Fruit fly (Drosophila melanogaster) whole organism, embryonic: ENCODE measurements around the gene CG17764.

Source experiments
- Adf1 ChIP-seq: fragments of 200-800 bp; sonication (Bioruptor generic); IDR thresholded peaks from 2 replicates; pipeline ENCODE4 v1.3.6; 2022; ENCODE audit warnings: missing biosample characterization, missing genetic modification characterization
- Bteb2 ChIP-seq: fragments of 200-800 bp; sonication (Bioruptor generic); optimal IDR thresholded peaks from 2 replicates; lab custom pipeline; 2016; ENCODE audit warnings: missing biosample characterization, missing genetic modification characterization
- CG12744 ChIP-seq: fragments of 200-800 bp; sonication (Bioruptor generic); optimal IDR thresholded peaks from 2 replicates; lab custom pipeline; 2016; ENCODE audit warnings: missing biosample characterization, missing genetic modification characterization
- CG17802 ChIP-seq: fragments of 200-800 bp; sonication (Bioruptor generic); optimal IDR thresholded peaks from 2 replicates; lab custom pipeline; 2018; ENCODE audit warnings: missing biosample characterization, mild to moderate bottlenecking, missing genetic modification characterization, moderate library complexity
- CG2120 ChIP-seq: fragments of 200-800 bp; sonication (Bioruptor generic); optimal IDR thresholded peaks from 3 replicates; lab custom pipeline; 2016; ENCODE audit warnings: missing biosample characterization, missing genetic modification characterization
- CG2199 ChIP-seq: fragments of 200-800 bp; sonication (Bioruptor generic); IDR thresholded peaks from 3 replicates; pipeline ENCODE4 v1.3.6; 2022; ENCODE audit warnings: missing biosample characterization, missing genetic modification characterization
- CG31441 ChIP-seq: fragments of 200-800 bp; sonication (Bioruptor generic); IDR thresholded peaks from 2 replicates; pipeline ENCODE4 v1.3.6; 2022; ENCODE audit warnings: missing biosample characterization, missing genetic modification characterization
- CG34422 ChIP-seq: fragments of 200-800 bp; sonication (Bioruptor generic); IDR thresholded peaks from 3 replicates; pipeline ENCODE4 v1.3.6; 2022; ENCODE audit warnings: missing biosample characterization, missing genetic modification characterization
- CG3838 ChIP-seq: fragments of 200-800 bp; sonication (Bioruptor generic); optimal IDR thresholded peaks from 3 replicates; lab custom pipeline; 2016; ENCODE audit warnings: missing biosample characterization, missing genetic modification characterization
- CG43689 ChIP-seq: fragments of 200-800 bp; sonication (Bioruptor generic); IDR thresholded peaks from 2 replicates; pipeline ENCODE4 v1.3.6; 2022; ENCODE audit warnings: missing biosample characterization, missing genetic modification characterization
- CG6175 ChIP-seq: fragments of 200-800 bp; sonication (Bioruptor generic); IDR thresholded peaks from 3 replicates; pipeline ENCODE4 v1.3.6; 2022; ENCODE audit warnings: missing biosample characterization, missing genetic modification characterization
- CG6254 ChIP-seq: fragments of 200-800 bp; sonication (Bioruptor generic); optimal IDR thresholded peaks from 3 replicates; lab custom pipeline; 2017; ENCODE audit warnings: mild to moderate bottlenecking, missing biosample characterization, missing genetic modification reagents, missing genetic modification characterization
- CG6272 ChIP-seq: fragments of 200-800 bp; sonication (Bioruptor generic); IDR thresholded peaks from 2 replicates; pipeline ENCODE4 v1.3.6; 2022; ENCODE audit warnings: missing biosample characterization, missing genetic modification characterization
- CG7271 ChIP-seq: fragments of 200-800 bp; sonication (Bioruptor generic); optimal IDR thresholded peaks from 2 replicates; lab custom pipeline; 2018; ENCODE audit warnings: missing biosample characterization, mild to moderate bottlenecking, missing genetic modification characterization, moderate library complexity
- CG7987 ChIP-seq: fragments of 200-800 bp; sonication (Bioruptor generic); optimal IDR thresholded peaks from 2 replicates; lab custom pipeline; 2018; ENCODE audit warnings: missing biosample characterization, mild to moderate bottlenecking, missing genetic modification characterization, moderate library complexity
- CG8290 ChIP-seq, 3 experiments: fragments of 200-800 bp; sonication (Bioruptor generic); optimal IDR thresholded peaks; 2 replicates each; lab custom pipeline; 2016 to 2019; ENCODE audit warnings: missing biosample characterization in 3 of 3, missing genetic modification characterization in 3 of 3, mild to moderate bottlenecking in 2 of 3, moderate library complexity in 1 of 3
- CG8388 ChIP-seq: fragments of 200-800 bp; sonication (Bioruptor generic); optimal IDR thresholded peaks from 2 replicates; lab custom pipeline; 2019; ENCODE audit warnings: missing biosample characterization, mild to moderate bottlenecking, missing genetic modification characterization, moderate library complexity
- CG8944 ChIP-seq: fragments of 200-800 bp; sonication (Bioruptor generic); optimal IDR thresholded peaks from 3 replicates; lab custom pipeline; 2016; ENCODE audit warnings: missing biosample characterization, missing genetic modification characterization
- CG9609 ChIP-seq: fragments of 200-800 bp; sonication (Bioruptor generic); optimal IDR thresholded peaks from 3 replicates; lab custom pipeline; 2016; ENCODE audit warnings: missing biosample characterization, missing genetic modification characterization
- CG9727 ChIP-seq: fragments of 200-800 bp; sonication (Bioruptor generic); optimal IDR thresholded peaks from 3 replicates; lab custom pipeline; 2017; ENCODE audit warnings: missing biosample characterization, mild to moderate bottlenecking, missing genetic modification characterization
- CG9817 ChIP-seq: fragments of 200-800 bp; sonication (Bioruptor generic); optimal IDR thresholded peaks from 2 replicates; lab custom pipeline; 2018; ENCODE audit warnings: missing biosample characterization, mild to moderate bottlenecking, missing genetic modification characterization, moderate library complexity
- Doc3 ChIP-seq: fragments of 200-800 bp; sonication (Bioruptor generic); IDR thresholded peaks from 3 replicates; pipeline ENCODE4 v1.3.6; 2022; ENCODE audit warnings: missing biosample characterization, missing genetic modification characterization; ENCODE audit not compliant: partially characterized antibody
- HLH54F ChIP-seq: fragments of 200-800 bp; sonication (Bioruptor generic); optimal IDR thresholded peaks from 3 replicates; lab custom pipeline; 2016; ENCODE audit warnings: missing biosample characterization, missing genetic modification characterization
- Jarid2 ChIP-seq: fragments of 200-800 bp; sonication (Bioruptor generic); optimal IDR thresholded peaks from 3 replicates; lab custom pipeline; 2017; ENCODE audit warnings: mild to moderate bottlenecking, missing biosample characterization, missing genetic modification reagents, missing genetic modification characterization
- NC2α ChIP-seq: fragments of 200-800 bp; sonication (Bioruptor generic); optimal IDR thresholded peaks from 2 replicates; lab custom pipeline; 2016; ENCODE audit warnings: missing biosample characterization, missing genetic modification characterization
- Nf-YB ChIP-seq: fragments of 200-800 bp; sonication (Bioruptor generic); optimal IDR thresholded peaks from 3 replicates; lab custom pipeline; 2019; ENCODE audit warnings: missing biosample characterization, mild to moderate bottlenecking, missing genetic modification characterization, moderate library complexity
- Oaz ChIP-seq: fragments of 200-800 bp; sonication (Bioruptor generic); IDR thresholded peaks from 2 replicates; pipeline ENCODE4 v1.3.6; 2022; ENCODE audit warnings: missing biosample characterization, missing genetic modification characterization
- Oli ChIP-seq: fragments of 200-800 bp; sonication (Bioruptor generic); optimal IDR thresholded peaks from 2 replicates; lab custom pipeline; 2018; ENCODE audit warnings: missing biosample characterization, mild to moderate bottlenecking, missing genetic modification characterization, moderate library complexity
- Sry-δ ChIP-seq: fragments of 200-800 bp; sonication (Bioruptor generic); optimal IDR thresholded peaks from 2 replicates; lab custom pipeline; 2016; ENCODE audit warnings: missing biosample characterization, missing genetic modification characterization
- aop ChIP-seq: fragments of 200-800 bp; sonication (Bioruptor generic); IDR thresholded peaks from 2 replicates; pipeline ENCODE4 v1.3.6; 2022; ENCODE audit warnings: missing biosample characterization, missing genetic modification characterization
- chif ChIP-seq, 2 experiments: fragments of 200-800 bp; sonication (Bioruptor generic); optimal IDR thresholded peaks; 3 replicates each; lab custom pipeline; 2016; ENCODE audit warnings: missing biosample characterization in 2 of 2, missing genetic modification characterization in 2 of 2
- dimm ChIP-seq: fragments of 200-800 bp; sonication (Bioruptor generic); IDR thresholded peaks from 2 replicates; pipeline ENCODE4 v1.3.6; 2022; ENCODE audit warnings: missing biosample characterization, missing genetic modification characterization
- dpn ChIP-seq, 2 experiments: fragments of 200-800 bp; sonication (Bioruptor generic); optimal IDR thresholded peaks; 3 replicates each; lab custom pipeline; 2016; ENCODE audit warnings: missing biosample characterization in 2 of 2, missing genetic modification characterization in 2 of 2
- gem ChIP-seq: fragments of 200-800 bp; sonication (Bioruptor generic); optimal IDR thresholded peaks from 2 replicates; lab custom pipeline; 2019; ENCODE audit warnings: missing biosample characterization, mild to moderate bottlenecking, missing genetic modification characterization, moderate library complexity
- gsb ChIP-seq: fragments of 200-800 bp; sonication (Bioruptor generic); IDR thresholded peaks from 2 replicates; pipeline ENCODE4 v1.3.6; 2022; ENCODE audit warnings: missing biosample characterization, missing genetic modification characterization
- lab ChIP-seq: fragments of 200-800 bp; sonication (Bioruptor generic); optimal IDR thresholded peaks from 3 replicates; lab custom pipeline; 2017; ENCODE audit warnings: missing biosample characterization, missing genetic modification characterization, mild to moderate bottlenecking, moderate library complexity, missing genetic modification reagents
- lilli ChIP-seq: fragments of 200-800 bp; sonication (Bioruptor generic); optimal IDR thresholded peaks from 3 replicates; lab custom pipeline; 2016; ENCODE audit warnings: missing biosample characterization, missing genetic modification characterization
- luna ChIP-seq: fragments of 200-800 bp; sonication (Bioruptor generic); optimal IDR thresholded peaks from 2 replicates; lab custom pipeline; 2016; ENCODE audit warnings: missing biosample characterization, missing genetic modification characterization
- oc ChIP-seq: fragments of 200-800 bp; sonication (Bioruptor generic); optimal IDR thresholded peaks from 2 replicates; lab custom pipeline; 2018; ENCODE audit warnings: missing biosample characterization, mild to moderate bottlenecking, missing genetic modification characterization, moderate library complexity
- prd ChIP-seq, 3 experiments: fragments of >200 bp in 2 of 3; fragments of 200-800 bp in 1 of 3; sonication (Bioruptor generic) in 1 of 3; optimal IDR thresholded peaks in 2 of 3; IDR thresholded peaks in 1 of 3; 2 replicates in 2 of 3; 3 replicates in 1 of 3; pipeline versions ENCODE4 v1.3.6 to Lab custom; 2017 to 2022; ENCODE audit warnings: missing biosample characterization in 1 of 3, missing genetic modification characterization in 1 of 3
- salm ChIP-seq: fragments of 200-800 bp; sonication (Bioruptor generic); optimal IDR thresholded peaks from 2 replicates; lab custom pipeline; 2018; ENCODE audit warnings: missing biosample characterization, mild to moderate bottlenecking, missing genetic modification characterization
- sc ChIP-seq, 3 experiments: fragments of >200 bp in 2 of 3; fragments of 200-800 bp in 1 of 3; sonication (Bioruptor generic) in 1 of 3; optimal IDR thresholded peaks; 2 replicates in 2 of 3; 3 replicates in 1 of 3; lab custom pipeline; 2017; ENCODE audit warnings: mild to moderate bottlenecking in 1 of 3, missing biosample characterization in 1 of 3, missing genetic modification characterization in 1 of 3, missing genetic modification reagents in 1 of 3
- sna ChIP-seq: fragments of 200-800 bp; sonication (Bioruptor generic); IDR thresholded peaks from 2 replicates; pipeline ENCODE4 v1.3.6; 2022; ENCODE audit warnings: missing biosample characterization, missing genetic modification characterization; ENCODE audit not compliant: partially characterized antibody
- stc ChIP-seq: fragments of 200-800 bp; sonication (Bioruptor generic); IDR thresholded peaks from 2 replicates; pipeline ENCODE4 v1.3.6; 2022; ENCODE audit warnings: missing biosample characterization, missing genetic modification characterization
- sug ChIP-seq: fragments of 200-800 bp; optimal IDR thresholded peaks from 2 replicates; lab custom pipeline; 2019; ENCODE audit warnings: missing biosample characterization, mild to moderate bottlenecking, missing genetic modification characterization, moderate library complexity
- toy ChIP-seq: fragments of 200-800 bp; sonication (Bioruptor generic); IDR thresholded peaks from 2 replicates; pipeline ENCODE4 v1.3.6; 2022; ENCODE audit warnings: missing biosample characterization, missing genetic modification characterization
- twi ChIP-seq: fragments of 200-800 bp; optimal IDR thresholded peaks from 2 replicates; lab custom pipeline; 2019; ENCODE audit warnings: missing biosample characterization, mild to moderate bottlenecking, missing genetic modification characterization, moderate library complexity
- wor ChIP-seq: fragments of 200-800 bp; sonication (Bioruptor generic); IDR thresholded peaks from 2 replicates; pipeline ENCODE4 v1.3.6; 2022; ENCODE audit warnings: missing biosample characterization, missing genetic modification characterization
- zen ChIP-seq: fragments of 200-800 bp; sonication (Bioruptor generic); optimal IDR thresholded peaks from 3 replicates; lab custom pipeline; 2018; ENCODE audit warnings: missing biosample characterization, mild to moderate bottlenecking, missing genetic modification characterization, moderate library complexity

The CG17764 gene

dm6 chrX:5322459-5322883 is 15.3 kb upstream of the CG17764 start, which contains the start of gene Rnp4F (continued):
- TF ChIP-seq CG6272 = peak; percentile 83
- TF ChIP-seq CG17802 (tag; lab: Kevin White, UChicago) = peak; percentile 96
- TF ChIP-seq CG12744 (GFP tag; lab: Kevin White, UChicago) = peak; percentile 44
- no peak for TF ChIP-seq CG8388 (GFP tag; lab: Kevin White, UChicago)
- peak; percentile 87 for TF ChIP-seq CG2120 (GFP tag; lab: Kevin White, UChicago)
- no peak for TF ChIP-seq sc (optimal IDR thresholded peaks at IDR 0.05; lab: Kevin White, UChicago)
- TF ChIP-seq sc (GFP tag; optimal IDR thresholded peaks at IDR 0.05; lab: Kevin White, UChicago) = no peak
- peak; percentile 44; the same call in 1 of the 2 replicates for TF ChIP-seq Oaz (GFP tag; lab: Robert Waterston, UW)
- no peak for TF ChIP-seq Jarid2
- no peak for TF ChIP-seq gem (tag; lab: Kevin White, UChicago)
- TF ChIP-seq CG9727 (GFP tag; lab: Kevin White, UChicago) = peak; percentile 64
- TF ChIP-seq lilli (GFP tag; lab: Kevin White, UChicago) = peak; percentile 80
- no peak for TF ChIP-seq CG3838 (GFP tag; lab: Kevin White, UChicago)
- TF ChIP-seq CG6254 (GFP tag; lab: Kevin White, UChicago) = no peak
- TF ChIP-seq HLH54F (GFP tag; lab: Kevin White, UChicago) = peak; percentile 87
- peak; percentile 76 for TF ChIP-seq CG8944
- TF ChIP-seq Sry-δ (GFP tag; lab: Kevin White, UChicago) = peak; percentile 94
- TF ChIP-seq CG6175 (GFP tag; lab: Robert Waterston, UW) = 0 out of 3 replicates have a peak, but pooled peaks have one; percentile 42
- no peak for TF ChIP-seq sug (tag; lab: Kevin White, UChicago)
- TF ChIP-seq CG9609 (GFP tag; lab: Kevin White, UChicago) = peak; percentile 72
- no peak for TF ChIP-seq prd (optimal IDR thresholded peaks at IDR 0.05; lab: Kevin White, UChicago)
- TF ChIP-seq prd (GFP tag; IDR thresholded peaks at IDR 0.05; lab: Robert Waterston, UW) = peak; percentile 80
- no peak for TF ChIP-seq Nf-YB
- TF ChIP-seq dpn (GFP tag; optimal IDR thresholded peaks at IDR 0.05; lab: Kevin White, UChicago) = peak; percentile 77 to 80
- TF ChIP-seq sna (GFP tag; lab: Robert Waterston, UW) = peak; percentile 60; the same call in 1 of the 2 replicates
- TF ChIP-seq twi = no peak
- peak; percentile 7 for TF ChIP-seq CG7987 (GFP tag; lab: Kevin White, UChicago)
- TF ChIP-seq Bteb2 = peak; percentile 59
- no peak for TF ChIP-seq oc (tag; lab: Kevin White, UChicago)
- no peak for TF ChIP-seq toy (GFP tag; lab: Robert Waterston, UW)
- TF ChIP-seq dimm (GFP tag; lab: Robert Waterston, UW) = no peak
- no peak for TF ChIP-seq Oli (tag; lab: Kevin White, UChicago)
- TF ChIP-seq wor = peak; percentile 40; the same call in 1 of the 2 replicates
- TF ChIP-seq CG8290 (GFP tag; optimal IDR thresholded peaks at IDR 0.05; lab: Kevin White, UChicago) = peak; percentile 38
- no peak for TF ChIP-seq CG8290 (tag; optimal IDR thresholded peaks at IDR 0.05; lab: Kevin White, UChicago)
- 0 out of 2 replicates have a peak, but pooled peaks have one; percentile 6 for TF ChIP-seq stc
- no peak for TF ChIP-seq CG2199 (GFP tag; lab: Robert Waterston, UW)
- 0 out of 2 replicates have a peak, but pooled peaks have one; percentile 25 for TF ChIP-seq gsb (GFP tag; lab: Robert Waterston, UW)
- no peak; the same call in 1 of the 2 replicates for TF ChIP-seq CG31441 (GFP tag; lab: Robert Waterston, UW)
- TF ChIP-seq Doc3 (GFP tag; lab: Robert Waterston, UW) = peak; percentile 62; the same call in 2 of the 3 replicates
- TF ChIP-seq luna (GFP tag; lab: Kevin White, UChicago) = peak; percentile 58
- TF ChIP-seq lab (GFP tag; lab: Kevin White, UChicago) = no peak
- TF ChIP-seq chif (GFP tag; optimal IDR thresholded peaks at IDR 0.05; lab: Kevin White, UChicago) = peak; percentile 17 to 64
- TF ChIP-seq zen = peak; percentile 58
- no peak for TF ChIP-seq salm (tag; lab: Kevin White, UChicago)
- no peak for TF ChIP-seq NC2α (GFP tag; lab: Kevin White, UChicago)
- no peak for TF ChIP-seq CG7271 (tag; lab: Kevin White, UChicago)
- no peak; the same call in 1 of the 2 replicates for TF ChIP-seq Adf1 (GFP tag; lab: Robert Waterston, UW)
- TF ChIP-seq CG9817 = peak; percentile 74
- peak; percentile 84 for TF ChIP-seq CG34422
- TF ChIP-seq aop = no peak
- TF ChIP-seq CG43689 (GFP tag; lab: Robert Waterston, UW) = no peak
